Fruit fly (Drosophila melanogaster) whole organism, embryonic: ENCODE results near the gene CG42766.

Experiments
- ATbp ChIP-seq: fragments of 200-800 bp; sonication (Bioruptor generic); optimal IDR thresholded peaks from 2 replicates; lab custom pipeline; 2017; ENCODE audit warnings: missing biosample characterization, mild to moderate bottlenecking, missing genetic modification characterization, missing genetic modification reagents
- Atf3 ChIP-seq: fragments of 200-800 bp; sonication (Bioruptor generic); optimal IDR thresholded peaks from 3 replicates; lab custom pipeline; 2016; ENCODE audit warnings: missing biosample characterization, missing genetic modification characterization
- C15 ChIP-seq: fragments of 200-800 bp; sonication (Bioruptor generic); IDR thresholded peaks from 3 replicates; pipeline ENCODE4 v1.3.6; 2022; ENCODE audit warnings: missing biosample characterization, missing genetic modification characterization
- CG10267 ChIP-seq: fragments of 200-800 bp; sonication (Bioruptor generic); optimal IDR thresholded peaks from 2 replicates; lab custom pipeline; 2018; ENCODE audit warnings: missing biosample characterization, mild to moderate bottlenecking, missing genetic modification characterization, moderate library complexity
- CG10321 ChIP-seq: fragments of 200-800 bp; sonication (Bioruptor generic); IDR thresholded peaks from 2 replicates; pipeline ENCODE4 v1.3.6; 2022; ENCODE audit warnings: missing biosample characterization, missing genetic modification characterization
- CG11085 ChIP-seq: fragments of 200-800 bp; sonication (Bioruptor generic); IDR thresholded peaks from 2 replicates; pipeline ENCODE4 v1.3.6; 2022; ENCODE audit warnings: missing biosample characterization, missing genetic modification characterization
- CG11456 ChIP-seq: fragments of 200-800 bp; sonication (Bioruptor generic); IDR thresholded peaks from 3 replicates; pipeline ENCODE4 v1.3.6; 2022; ENCODE audit warnings: missing biosample characterization, missing genetic modification characterization
- CG1603 ChIP-seq: fragments of 200-800 bp; sonication (Bioruptor generic); optimal IDR thresholded peaks from 2 replicates; lab custom pipeline; 2019; ENCODE audit warnings: missing biosample characterization, mild to moderate bottlenecking, missing genetic modification characterization, moderate library complexity
- CG16813 ChIP-seq: fragments of 200-800 bp; sonication (Bioruptor generic); IDR thresholded peaks from 3 replicates; pipeline ENCODE4 v1.3.6; 2022; ENCODE audit warnings: missing biosample characterization, missing genetic modification characterization; ENCODE audit not compliant: partially characterized antibody
- CG18011 ChIP-seq: fragments of 200-800 bp; sonication (Bioruptor generic); optimal IDR thresholded peaks from 2 replicates; lab custom pipeline; 2017; ENCODE audit warnings: missing biosample characterization, missing genetic modification characterization, mild to moderate bottlenecking, moderate library complexity, missing genotype
- CG18764 ChIP-seq: fragments of 200-800 bp; sonication (Bioruptor generic); optimal IDR thresholded peaks from 3 replicates; lab custom pipeline; 2016; ENCODE audit warnings: missing biosample characterization, missing genetic modification characterization
- CG2678 ChIP-seq: fragments of 200-800 bp; sonication (Bioruptor generic); optimal IDR thresholded peaks from 3 replicates; lab custom pipeline; 2019; ENCODE audit warnings: missing biosample characterization, mild to moderate bottlenecking, missing genetic modification characterization, moderate library complexity
- CG30431 ChIP-seq: fragments of 200-800 bp; sonication (Bioruptor generic); optimal IDR thresholded peaks from 2 replicates; lab custom pipeline; 2017; ENCODE audit warnings: missing biosample characterization, missing genetic modification characterization
- CG3065 ChIP-seq: fragments of 200-800 bp; sonication (Bioruptor generic); optimal IDR thresholded peaks from 2 replicates; lab custom pipeline; 2016; ENCODE audit warnings: missing biosample characterization, missing genetic modification characterization
- CG33213 ChIP-seq: fragments of 200-800 bp; sonication (Bioruptor generic); optimal IDR thresholded peaks from 3 replicates; lab custom pipeline; 2016; ENCODE audit warnings: missing biosample characterization, missing genetic modification characterization
- CG34224 ChIP-seq: fragments of 200-800 bp; sonication (Bioruptor generic); IDR thresholded peaks from 3 replicates; pipeline ENCODE4 v1.3.6; 2022; ENCODE audit warnings: missing biosample characterization, missing genetic modification characterization; ENCODE audit not compliant: partially characterized antibody
- CG3995 ChIP-seq: fragments of 200-800 bp; sonication (Bioruptor generic); optimal IDR thresholded peaks from 3 replicates; lab custom pipeline; 2016; ENCODE audit warnings: missing biosample characterization, missing genetic modification characterization
- CG4617 ChIP-seq: fragments of 200-800 bp; sonication (Bioruptor generic); optimal IDR thresholded peaks from 3 replicates; lab custom pipeline; 2016; ENCODE audit warnings: missing biosample characterization, missing genetic modification characterization, borderline replicate concordance
- CG7372 ChIP-seq: fragments of 200-800 bp; sonication (Bioruptor generic); IDR thresholded peaks from 2 replicates; pipeline ENCODE4 v1.3.6; 2022; ENCODE audit warnings: missing biosample characterization, missing genetic modification characterization
- CG7556 ChIP-seq: fragments of 200-800 bp; sonication (Bioruptor generic); optimal IDR thresholded peaks from 2 replicates; lab custom pipeline; 2017; ENCODE audit warnings: missing biosample characterization, mild to moderate bottlenecking, missing genetic modification characterization
- CG7745 ChIP-seq: fragments of 200-800 bp; sonication (Bioruptor generic); optimal IDR thresholded peaks from 2 replicates; lab custom pipeline; 2018; ENCODE audit warnings: missing biosample characterization, mild to moderate bottlenecking, missing genetic modification characterization, moderate library complexity
- CG7987 ChIP-seq: fragments of 200-800 bp; sonication (Bioruptor generic); optimal IDR thresholded peaks from 2 replicates; lab custom pipeline; 2018; ENCODE audit warnings: missing biosample characterization, mild to moderate bottlenecking, missing genetic modification characterization, moderate library complexity
- CG9932 ChIP-seq: fragments of 200-800 bp; sonication (Bioruptor generic); IDR thresholded peaks from 2 replicates; pipeline ENCODE4 v1.3.6; 2022; ENCODE audit warnings: missing biosample characterization, missing genetic modification characterization
- Camta ChIP-seq: fragments of 200-800 bp; sonication (Bioruptor generic); optimal IDR thresholded peaks from 2 replicates; lab custom pipeline; 2016; ENCODE audit warnings: missing biosample characterization, missing genetic modification characterization
- Dll ChIP-seq: fragments of 200-800 bp; sonication (Bioruptor generic); IDR thresholded peaks from 4 replicates; pipeline ENCODE4 v1.3.6; 2022; ENCODE audit warnings: missing biosample characterization, missing genetic modification characterization; ENCODE audit not compliant: partially characterized antibody
- Ets65A ChIP-seq: fragments of 200-800 bp; sonication (Bioruptor generic); peaks from one replicate; lab custom pipeline; 2016; ENCODE audit warnings: missing biosample characterization, missing genetic modification characterization
- GATAe ChIP-seq: fragments of 200-800 bp; sonication (Bioruptor generic); conservative IDR thresholded peaks from 2 replicates; pipeline ENCODE4 v1.3.6; 2022; ENCODE audit warnings: missing biosample characterization, missing genetic modification characterization
- H2.0 ChIP-seq: fragments of 200-800 bp; sonication (Bioruptor generic); IDR thresholded peaks from 2 replicates; pipeline ENCODE4 v1.3.6; 2022; ENCODE audit warnings: missing biosample characterization, missing genetic modification characterization
- Lhr ChIP-seq: fragments of 200-800 bp; sonication (Bioruptor generic); optimal IDR thresholded peaks from 3 replicates; lab custom pipeline; 2017; ENCODE audit warnings: mild to moderate bottlenecking, missing biosample characterization, missing genetic modification reagents, missing genetic modification characterization
- MTF-1 ChIP-seq: fragments of 200-800 bp; sonication (Bioruptor generic); optimal IDR thresholded peaks from 2 replicates; lab custom pipeline; 2018; ENCODE audit warnings: missing biosample characterization, mild to moderate bottlenecking, missing genetic modification characterization, borderline replicate concordance
- Myb ChIP-seq: fragments of 200-800 bp; sonication (Bioruptor generic); optimal IDR thresholded peaks from 2 replicates; lab custom pipeline; 2016; ENCODE audit warnings: missing biosample characterization, missing genetic modification characterization
- NC2β ChIP-seq: fragments of 200-800 bp; sonication (Bioruptor generic); optimal IDR thresholded peaks from 2 replicates; lab custom pipeline; 2016; ENCODE audit warnings: missing biosample characterization, missing genetic modification characterization
- PHDP ChIP-seq: fragments of 200-800 bp; sonication (Bioruptor generic); optimal IDR thresholded peaks from 3 replicates; lab custom pipeline; 2018; ENCODE audit warnings: missing biosample characterization, mild to moderate bottlenecking, missing genetic modification characterization, moderate library complexity
- Pdp1 ChIP-seq, 2 experiments: fragments of 200-800 bp; sonication (Bioruptor generic); optimal IDR thresholded peaks; 3 replicates each; lab custom pipeline; 2016; ENCODE audit warnings: missing biosample characterization in 2 of 2, missing genetic modification characterization in 2 of 2, mild to moderate bottlenecking in 1 of 2, moderate library complexity in 1 of 2
- Sry-β ChIP-seq: fragments of 200-800 bp; sonication (Bioruptor generic); optimal IDR thresholded peaks from 2 replicates; lab custom pipeline; 2018; ENCODE audit warnings: missing biosample characterization, mild to moderate bottlenecking, missing genetic modification characterization, moderate library complexity
- Sry-δ ChIP-seq: fragments of 200-800 bp; sonication (Bioruptor generic); optimal IDR thresholded peaks from 2 replicates; lab custom pipeline; 2016; ENCODE audit warnings: missing biosample characterization, missing genetic modification characterization
- YL-1 ChIP-seq: fragments of 200-800 bp; sonication (Bioruptor generic); optimal IDR thresholded peaks from 3 replicates; lab custom pipeline; 2017; ENCODE audit warnings: missing biosample characterization, mild to moderate bottlenecking, missing genetic modification characterization
- ash1 ChIP-seq: fragments of 200-800 bp; sonication (Bioruptor generic); optimal IDR thresholded peaks from 2 replicates; lab custom pipeline; 2018; ENCODE audit warnings: missing biosample characterization, mild to moderate bottlenecking, missing genetic modification characterization
- ato ChIP-seq: fragments of 200-800 bp; sonication (Bioruptor generic); IDR thresholded peaks from 2 replicates; pipeline ENCODE4 v1.3.6; 2022; ENCODE audit warnings: missing biosample characterization, missing genetic modification characterization; ENCODE audit not compliant: partially characterized antibody
- bowl ChIP-seq: fragments of 200-800 bp; sonication (Bioruptor generic); IDR thresholded peaks from 2 replicates; pipeline ENCODE4 v1.3.6; 2022; ENCODE audit warnings: missing biosample characterization, missing genetic modification characterization
- chn ChIP-seq: fragments of 200-800 bp; sonication (Bioruptor generic); optimal IDR thresholded peaks from 2 replicates; lab custom pipeline; 2016; ENCODE audit warnings: missing biosample characterization, missing genetic modification characterization
- gsb ChIP-seq: fragments of 200-800 bp; sonication (Bioruptor generic); IDR thresholded peaks from 2 replicates; pipeline ENCODE4 v1.3.6; 2022; ENCODE audit warnings: missing biosample characterization, missing genetic modification characterization
- gt ChIP-seq: fragments of 200-800 bp; sonication (Bioruptor generic); IDR thresholded peaks from 2 replicates; pipeline ENCODE4 v1.3.6; 2022; ENCODE audit warnings: missing biosample characterization, missing genetic modification characterization
- ind ChIP-seq: fragments of 200-800 bp; sonication (Bioruptor generic); optimal IDR thresholded peaks from 3 replicates; lab custom pipeline; 2016; ENCODE audit warnings: missing biosample characterization, missing genetic modification characterization
- jing ChIP-seq: fragments of 200-800 bp; sonication (Bioruptor generic); optimal IDR thresholded peaks from 2 replicates; lab custom pipeline; 2018; ENCODE audit warnings: missing biosample characterization, mild to moderate bottlenecking, missing genetic modification characterization
- nerfin-2 ChIP-seq: fragments of 200-800 bp; sonication (Bioruptor generic); IDR thresholded peaks from 2 replicates; pipeline ENCODE4 v1.3.6; 2022; ENCODE audit warnings: missing biosample characterization, missing genetic modification characterization; ENCODE audit not compliant: partially characterized antibody
- pzg ChIP-seq: fragments of 200-800 bp; sonication (Bioruptor generic); optimal IDR thresholded peaks from 3 replicates; lab custom pipeline; 2018; ENCODE audit warnings: missing biosample characterization, mild to moderate bottlenecking, missing genetic modification characterization, moderate library complexity
- ranshi ChIP-seq: fragments of 200-800 bp; sonication (Bioruptor generic); IDR thresholded peaks from 2 replicates; pipeline ENCODE4 v1.3.6; 2022; ENCODE audit warnings: missing biosample characterization, missing genetic modification characterization
- repo ChIP-seq: fragments of 200-800 bp; sonication (Bioruptor generic); optimal IDR thresholded peaks from 2 replicates; lab custom pipeline; 2016; ENCODE audit warnings: missing biosample characterization, missing genetic modification characterization
- ro ChIP-seq: fragments of 200-800 bp; sonication (Bioruptor generic); IDR thresholded peaks from 2 replicates; pipeline ENCODE4 v1.3.6; 2022; ENCODE audit warnings: missing biosample characterization, missing genetic modification characterization
- tio ChIP-seq: fragments of 200-800 bp; sonication (Bioruptor generic); optimal IDR thresholded peaks from 2 replicates; lab custom pipeline; 2017; ENCODE audit warnings: missing biosample characterization, missing genetic modification characterization, inconsistent platforms
- wor ChIP-seq: fragments of 200-800 bp; sonication (Bioruptor generic); IDR thresholded peaks from 2 replicates; pipeline ENCODE4 v1.3.6; 2022; ENCODE audit warnings: missing biosample characterization, missing genetic modification characterization

CG42766 gene

DNA sequence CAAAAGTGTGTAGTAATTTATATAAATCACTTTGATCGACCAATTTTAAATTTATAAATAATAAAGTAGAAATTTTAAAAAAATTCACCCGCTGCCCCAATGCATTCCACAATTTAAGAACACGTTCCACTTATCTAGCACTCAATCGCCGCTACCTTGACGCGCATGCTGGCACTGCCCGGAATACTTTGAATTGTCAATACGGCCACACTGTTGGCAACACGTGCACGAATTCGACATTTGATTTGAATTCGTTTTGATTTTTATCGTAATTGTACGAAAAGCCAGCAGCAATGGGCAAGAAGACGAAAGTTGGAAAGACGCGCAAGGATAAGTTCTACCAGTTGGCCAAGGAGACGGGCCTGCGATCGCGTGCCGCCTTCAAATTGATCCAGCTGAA lies 20.2 kb downstream of the CG42766 start, which contains the start of gene CG8939:
Gene CG8939 (plus strand): TSS at position 186 of the 400 bp plus-strand sequence.
- peak; percentile 52; the same call in 2 of the 4 replicates for TF ChIP-seq Dll (GFP tag; lab: Robert Waterston, UW)
- TF ChIP-seq PHDP (tag; lab: Kevin White, UChicago): no peak
- no peak for TF ChIP-seq Pdp1 (GFP tag; optimal IDR thresholded peaks at IDR 0.05; lab: Kevin White, UChicago)
- no peak for TF ChIP-seq repo (GFP tag; lab: Kevin White, UChicago)
- TF ChIP-seq nerfin-2 (GFP tag; lab: Robert Waterston, UW): no peak
- TF ChIP-seq ind (GFP tag; lab: Kevin White, UChicago): no peak
- no peak for TF ChIP-seq CG33213 (GFP tag; lab: Kevin White, UChicago)
- TF ChIP-seq H2.0 (GFP tag; lab: Robert Waterston, UW): no peak
- no peak for TF ChIP-seq Sry-β (GFP tag; lab: Kevin White, UChicago)
- TF ChIP-seq CG11456: no peak
- TF ChIP-seq CG18011: no peak
- TF ChIP-seq CG16813 (GFP tag; lab: Robert Waterston, UW): no peak
- no peak for TF ChIP-seq wor (GFP tag; lab: Robert Waterston, UW)
- TF ChIP-seq ato (GFP tag; lab: Robert Waterston, UW): 0 out of 2 replicates have a peak, but pooled peaks have one; percentile 7
- TF ChIP-seq NC2β (GFP tag; lab: Kevin White, UChicago): no peak
- no peak for TF ChIP-seq tio (GFP tag; lab: Kevin White, UChicago)
- no peak for TF ChIP-seq Myb
- TF ChIP-seq CG34224 (GFP tag; lab: Robert Waterston, UW): no peak
- TF ChIP-seq CG3065 (GFP tag; lab: Kevin White, UChicago): no peak
- no peak for TF ChIP-seq CG18764 (GFP tag; lab: Kevin White, UChicago)
- peak; percentile 84 for TF ChIP-seq YL-1 (GFP tag; lab: Kevin White, UChicago)
- no peak for TF ChIP-seq Lhr (GFP tag; lab: Kevin White, UChicago)
- no peak for TF ChIP-seq Sry-δ (GFP tag; lab: Kevin White, UChicago)
- no peak for TF ChIP-seq gt (GFP tag; lab: Robert Waterston, UW)
- peak; percentile 71 for TF ChIP-seq pzg (GFP tag; lab: Kevin White, UChicago)
- TF ChIP-seq GATAe: no peak
- no peak for TF ChIP-seq ro (GFP tag; lab: Robert Waterston, UW)
- TF ChIP-seq CG4617 (GFP tag; lab: Kevin White, UChicago): peak; percentile 15
- no peak for TF ChIP-seq C15 (GFP tag; lab: Robert Waterston, UW)
- TF ChIP-seq ranshi: no peak
- no peak for TF ChIP-seq CG10321 (GFP tag; lab: Robert Waterston, UW)
- TF ChIP-seq CG2678 (tag; lab: Kevin White, UChicago): no peak
- no peak for TF ChIP-seq CG7987
- TF ChIP-seq ash1: no peak
- TF ChIP-seq MTF-1 (GFP tag; lab: Kevin White, UChicago): no peak
- TF ChIP-seq CG10267 (tag; lab: Kevin White, UChicago): peak; percentile 13
- no peak for TF ChIP-seq CG3995 (GFP tag; lab: Kevin White, UChicago)
- TF ChIP-seq CG7556: no peak
- no peak for TF ChIP-seq bowl (GFP tag; lab: Robert Waterston, UW)
- no peak for TF ChIP-seq CG7372 (GFP tag; lab: Robert Waterston, UW)
- TF ChIP-seq CG7745 (tag; lab: Kevin White, UChicago): no peak
- TF ChIP-seq Ets65A (GFP tag; lab: Kevin White, UChicago): no peak
- TF ChIP-seq CG1603 (tag; lab: Kevin White, UChicago): peak; percentile 99
- TF ChIP-seq CG11085 (GFP tag; lab: Robert Waterston, UW): no peak
- TF ChIP-seq CG30431 (GFP tag; lab: Kevin White, UChicago): no peak
- no peak for TF ChIP-seq CG9932 (GFP tag; lab: Robert Waterston, UW)
- no peak for TF ChIP-seq gsb (GFP tag; lab: Robert Waterston, UW)
- TF ChIP-seq ATbp: no peak
- no peak for TF ChIP-seq jing (GFP tag; lab: Kevin White, UChicago)
- TF ChIP-seq Atf3 (GFP tag; lab: Kevin White, UChicago): no peak
- no peak for TF ChIP-seq chn (GFP tag; lab: Kevin White, UChicago)
- no peak for TF ChIP-seq Camta (GFP tag; lab: Kevin White, UChicago)
